Worm (Caenorhabditis elegans) whole organism, young adult: ENCODE data around the gene pdi-1.

Source experiments
- B0019.2 ChIP-seq: fragments of 200-800 bp; sonication (Bioruptor generic); conservative IDR thresholded peaks from 2 replicates; pipeline ENCODE4 v1.3.6; 2022; ENCODE audit warnings: missing genetic modification reagents, missing genetic modification characterization, missing compliant biosample characterization
- C06A6.2 ChIP-seq: fragments of 200-800 bp; sonication (Bioruptor generic); conservative IDR thresholded peaks from 2 replicates; pipeline ENCODE4 v1.3.6; 2022; ENCODE audit warnings: missing genetic modification characterization, missing compliant biosample characterization
- C17E4.6 ChIP-seq: fragments of 200-800 bp; sonication (Bioruptor generic); IDR thresholded peaks from 2 replicates; pipeline ENCODE4 v1.3.6; 2022; ENCODE audit warnings: missing genetic modification reagents, missing genetic modification characterization, missing compliant biosample characterization
- D2030.7 ChIP-seq: fragments of 200-800 bp; sonication (Bioruptor generic); IDR thresholded peaks from 2 replicates; pipeline ENCODE4 v1.3.6; 2022; ENCODE audit warnings: missing genetic modification reagents, missing genetic modification characterization, missing compliant biosample characterization
- F10E7.11 ChIP-seq: sonication (generic microtip); optimal IDR thresholded peaks from 2 replicates; lab custom pipeline; 2017; ENCODE audit warnings: mild to moderate bottlenecking, missing genetic modification characterization, moderate library complexity, missing compliant biosample characterization
- F52B5.7 ChIP-seq: sonication (generic microtip); optimal IDR thresholded peaks from 2 replicates; lab custom pipeline; 2016; ENCODE audit warnings: mild to moderate bottlenecking, missing genetic modification characterization, missing compliant biosample characterization
- K12H6.12 ChIP-seq: fragments of 200-800 bp; sonication (Bioruptor generic); optimal IDR thresholded peaks from 2 replicates; lab custom pipeline; 2018; ENCODE audit warnings: mild to moderate bottlenecking, missing genetic modification characterization, missing compliant biosample characterization
- T26A5.8 ChIP-seq: sonication (generic microtip); optimal IDR thresholded peaks from 2 replicates; lab custom pipeline; 2016; ENCODE audit warnings: missing genetic modification characterization, missing compliant biosample characterization
- Y53F4B.3 ChIP-seq: fragments of 200-800 bp; sonication (Bioruptor generic); IDR thresholded peaks from 2 replicates; pipeline ENCODE4 v1.3.6; 2022; ENCODE audit warnings: missing genetic modification reagents, missing genetic modification characterization, missing compliant biosample characterization
- Y79H2A.3 ChIP-seq: fragments of 200-800 bp; sonication (Bioruptor generic); conservative IDR thresholded peaks from 2 replicates; pipeline ENCODE4 v1.3.6; 2022; ENCODE audit warnings: missing genetic modification reagents, missing genetic modification characterization, missing compliant biosample characterization
- akir-1 ChIP-seq: fragments of 200-800 bp; sonication (Bioruptor generic); optimal IDR thresholded peaks from 2 replicates; lab custom pipeline; 2018; ENCODE audit warnings: mild to moderate bottlenecking, missing genetic modification characterization, moderate library complexity, missing compliant biosample characterization
- attf-3 ChIP-seq: fragments of 200-800 bp; sonication (Bioruptor generic); conservative IDR thresholded peaks from 2 replicates; pipeline ENCODE4 v1.3.6; 2022; ENCODE audit warnings: missing genetic modification reagents, missing genetic modification characterization, missing compliant biosample characterization
- attf-5 ChIP-seq: fragments of 200-800 bp; sonication (Bioruptor generic); optimal IDR thresholded peaks from 2 replicates; lab custom pipeline; 2018; ENCODE audit warnings: mild to moderate bottlenecking, missing genetic modification characterization, missing compliant biosample characterization
- attf-6 ChIP-seq: fragments of 200-800 bp; sonication (Bioruptor generic); IDR thresholded peaks from 2 replicates; pipeline ENCODE4 v1.3.6; 2022; ENCODE audit warnings: missing genetic modification reagents, missing genetic modification characterization, missing compliant biosample characterization
- bed-2 ChIP-seq: fragments of 200-800 bp; sonication (Bioruptor generic); IDR thresholded peaks from 2 replicates; pipeline ENCODE4 v1.3.6; 2022; ENCODE audit warnings: missing genetic modification reagents, missing genetic modification characterization, missing compliant biosample characterization
- ccch-3 ChIP-seq: fragments of 200-800 bp; sonication (Bioruptor generic); optimal IDR thresholded peaks from 2 replicates; lab custom pipeline; 2018; ENCODE audit warnings: mild to moderate bottlenecking, missing genetic modification characterization, missing compliant biosample characterization
- chd-7 ChIP-seq: sonication (generic microtip); optimal IDR thresholded peaks from 2 replicates; lab custom pipeline; 2016; ENCODE audit warnings: mild to moderate bottlenecking, missing genetic modification characterization, moderate library complexity, missing compliant biosample characterization
- dpff-1 ChIP-seq: sonication (generic microtip); optimal IDR thresholded peaks from 2 replicates; lab custom pipeline; 2017; ENCODE audit warnings: mild to moderate bottlenecking, missing genetic modification characterization, missing compliant biosample characterization
- efl-1 ChIP-seq: fragments of 150-350 bp; optimal IDR thresholded peaks from 2 replicates; lab custom pipeline; 2014; ENCODE audit warnings: missing biosample characterization, missing genetic modification reagents, missing genetic modification characterization
- egl-18 ChIP-seq: fragments of 200-800 bp; sonication (Bioruptor generic); IDR thresholded peaks from 2 replicates; pipeline ENCODE4 v1.3.6; 2022; ENCODE audit warnings: missing genetic modification reagents, missing genetic modification characterization, missing compliant biosample characterization
- egl-44 ChIP-seq: fragments of 200-800 bp; sonication (Bioruptor generic); IDR thresholded peaks from 2 replicates; pipeline ENCODE4 v1.3.6; 2022; ENCODE audit warnings: missing genetic modification reagents, missing genetic modification characterization, missing compliant biosample characterization
- ekl-4 ChIP-seq: fragments of 200-800 bp; sonication (Bioruptor generic); IDR thresholded peaks from 2 replicates; pipeline ENCODE4 v1.3.6; 2022; ENCODE audit warnings: missing genetic modification reagents, missing genetic modification characterization, missing compliant biosample characterization
- fkh-3 ChIP-seq: sonication (generic microtip); optimal IDR thresholded peaks from 2 replicates; lab custom pipeline; 2016; ENCODE audit warnings: mild to moderate bottlenecking, missing genetic modification characterization, missing compliant biosample characterization
- hlh-12 ChIP-seq: sonication (generic microtip); optimal IDR thresholded peaks from 2 replicates; lab custom pipeline; 2016; ENCODE audit warnings: missing genetic modification characterization, missing compliant biosample characterization
- lag-1 ChIP-seq: fragments of 200-800 bp; sonication (Bioruptor generic); IDR thresholded peaks from 2 replicates; pipeline ENCODE4 v1.3.6; 2022; ENCODE audit warnings: missing genetic modification reagents, missing genetic modification characterization, missing compliant biosample characterization
- let-526 ChIP-seq: fragments of 200-800 bp; sonication (Bioruptor generic); IDR thresholded peaks from 2 replicates; pipeline ENCODE4 v1.3.6; 2022; ENCODE audit warnings: missing genetic modification reagents, missing genetic modification characterization, missing compliant biosample characterization
- lin-35 ChIP-seq, 3 experiments: fragments of 150-350 bp in 2 of 3; sonication (generic microtip) in 1 of 3; optimal IDR thresholded peaks; 2 replicates each; lab custom pipeline; 2014 to 2018; ENCODE audit warnings: missing biosample characterization in 3 of 3, missing genetic modification characterization in 3 of 3, missing genetic modification reagents in 3 of 3
- lin-40 ChIP-seq: sonication (generic microtip); optimal IDR thresholded peaks from 2 replicates; lab custom pipeline; 2016; ENCODE audit warnings: missing genetic modification characterization, mild to moderate bottlenecking, missing compliant biosample characterization, missing genotype, missing genetic modification reagents
- lir-1 ChIP-seq: fragments of 200-800 bp; sonication (Bioruptor generic); conservative IDR thresholded peaks from 2 replicates; pipeline ENCODE4 v1.3.6; 2022; ENCODE audit warnings: missing genetic modification reagents, missing genetic modification characterization, missing compliant biosample characterization
- lsl-1 ChIP-seq: fragments of 200-800 bp; sonication (Bioruptor generic); optimal IDR thresholded peaks from 2 replicates; lab custom pipeline; 2018; ENCODE audit warnings: mild to moderate bottlenecking, missing genetic modification characterization, moderate library complexity, missing compliant biosample characterization
- madf-6 ChIP-seq: fragments of 200-800 bp; sonication (Bioruptor generic); IDR thresholded peaks from 2 replicates; pipeline ENCODE4 v1.3.6; 2022; ENCODE audit warnings: missing genetic modification reagents, missing genetic modification characterization, missing compliant biosample characterization
- mcd-1 ChIP-seq: fragments of 200-800 bp; sonication (Bioruptor generic); IDR thresholded peaks from 2 replicates; pipeline ENCODE4 v1.3.6; 2022; ENCODE audit warnings: missing genetic modification reagents, missing genetic modification characterization, missing compliant biosample characterization
- mes-4 ChIP-seq: sonication (generic microtip); optimal IDR thresholded peaks from 2 replicates; lab custom pipeline; 2016; ENCODE audit warnings: missing genotype, missing genetic modification characterization, missing compliant biosample characterization
- mxl-1 ChIP-seq: sonication (generic microtip); optimal IDR thresholded peaks from 2 replicates; lab custom pipeline; 2016; ENCODE audit warnings: missing genetic modification characterization, missing compliant biosample characterization
- nfya-1 ChIP-seq: sonication (generic microtip); optimal IDR thresholded peaks from 2 replicates; lab custom pipeline; 2017; ENCODE audit warnings: antibody characterized with exemption, missing compliant biosample characterization, missing genetic modification characterization, borderline replicate concordance; ENCODE audit not compliant: insufficient read depth
- nfya-2 ChIP-seq: fragments of 200-800 bp; sonication (Bioruptor generic); IDR thresholded peaks from 2 replicates; pipeline ENCODE4 v1.3.6; 2022; ENCODE audit warnings: missing genetic modification reagents, missing genetic modification characterization, missing compliant biosample characterization
- nfyb-1 ChIP-seq: fragments of 200-800 bp; sonication (Bioruptor generic); IDR thresholded peaks from 2 replicates; pipeline ENCODE4 v1.3.6; 2022; ENCODE audit warnings: missing genetic modification reagents, missing genetic modification characterization, missing compliant biosample characterization
- repo-1 ChIP-seq: sonication (generic microtip); optimal IDR thresholded peaks from 2 replicates; lab custom pipeline; 2017; ENCODE audit warnings: mild to moderate bottlenecking, missing genetic modification characterization, missing compliant biosample characterization
- rpc-1 ChIP-seq, 2 experiments: fragments of 150-350 bp in 1 of 2; sonication (generic microtip) in 1 of 2; optimal IDR thresholded peaks; 2 replicates each; lab custom pipeline; 2014 to 2018; ENCODE audit warnings: missing biosample characterization in 1 of 2, missing genetic modification characterization in 1 of 2, missing genetic modification reagents in 1 of 2, missing genotype in 1 of 2
- sea-2 ChIP-seq: fragments of 200-800 bp; sonication (Bioruptor generic); IDR thresholded peaks from 2 replicates; pipeline ENCODE4 v1.3.6; 2022; ENCODE audit warnings: missing genetic modification characterization, missing compliant biosample characterization
- snpc-4 ChIP-seq, 5 experiments: fragments of 150-350 bp in 1 of 5; sonication (generic microtip) in 4 of 5; optimal IDR thresholded peaks; 2 replicates each; lab custom pipeline; 2014 to 2018; ENCODE audit warnings: missing genetic modification characterization in 5 of 5, missing biosample characterization in 3 of 5, antibody characterized with exemption in 2 of 5, mild to moderate bottlenecking in 2 of 5, missing compliant biosample characterization in 2 of 5, missing genotype in 2 of 5, moderate library complexity in 2 of 5, missing genetic modification reagents in 1 of 5
- tbp1 ChIP-seq: fragments of 200-800 bp; sonication (Bioruptor generic); optimal IDR thresholded peaks from 2 replicates; lab custom pipeline; 2018; ENCODE audit warnings: mild to moderate bottlenecking, missing genetic modification characterization, missing compliant biosample characterization
- unc-130 ChIP-seq: sonication (generic microtip); optimal IDR thresholded peaks from 2 replicates; lab custom pipeline; 2016; ENCODE audit warnings: missing genetic modification reagents, missing genetic modification characterization, missing compliant biosample characterization
- zfh-2 ChIP-seq: fragments of 200-800 bp; sonication (Bioruptor generic); conservative IDR thresholded peaks from 2 replicates; pipeline ENCODE4 v1.3.6; 2022; ENCODE audit warnings: missing genetic modification reagents, missing genetic modification characterization, missing compliant biosample characterization
- ztf-18 ChIP-seq: sonication (generic microtip); optimal IDR thresholded peaks from 2 replicates; lab custom pipeline; 2016; ENCODE audit warnings: missing genotype, mild to moderate bottlenecking, missing genetic modification characterization, missing compliant biosample characterization
- ztf-22 ChIP-seq: fragments of 200-800 bp; sonication (Bioruptor generic); optimal IDR thresholded peaks from 2 replicates; lab custom pipeline; 2018; ENCODE audit warnings: mild to moderate bottlenecking, missing genetic modification characterization, moderate library complexity, missing compliant biosample characterization
- ztf-28 ChIP-seq: fragments of 200-800 bp; sonication (Bioruptor generic); IDR thresholded peaks from 2 replicates; pipeline ENCODE4 v1.3.6; 2022; ENCODE audit warnings: missing genetic modification reagents, missing genetic modification characterization, missing compliant biosample characterization
- ztf-3 ChIP-seq: fragments of 200-800 bp; sonication (Bioruptor generic); optimal IDR thresholded peaks from 2 replicates; lab custom pipeline; 2018; ENCODE audit warnings: mild to moderate bottlenecking, missing genetic modification characterization, missing compliant biosample characterization
- ztf-6 ChIP-seq: fragments of 200-800 bp; sonication (Bioruptor generic); IDR thresholded peaks from 2 replicates; pipeline ENCODE4 v1.3.6; 2022; ENCODE audit warnings: missing genetic modification reagents, missing genetic modification characterization, missing compliant biosample characterization

Gene pdi-1

DNA sequence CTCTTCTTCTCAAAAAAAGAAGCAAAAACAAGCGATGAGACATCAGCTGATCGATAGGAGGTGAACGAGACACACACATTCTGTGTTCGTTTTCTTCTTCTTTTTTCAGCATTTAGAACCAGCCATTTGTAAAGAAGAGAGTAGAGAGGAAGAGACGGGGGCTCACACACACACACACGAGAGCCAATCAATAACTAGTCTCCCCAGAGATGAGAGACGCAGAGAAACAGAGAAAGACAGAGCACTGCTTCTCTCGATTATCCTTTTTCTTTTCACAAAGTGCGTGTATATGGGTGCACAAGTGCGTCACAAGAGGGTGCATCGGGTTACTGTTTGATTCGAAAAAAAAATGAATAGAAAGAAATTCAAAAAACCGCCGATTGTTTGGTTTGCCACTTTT lies 23.9 kb downstream of the pdi-1 start (continued):
- peak; percentile 25 for TF ChIP-seq attf-5
- no peak for TF ChIP-seq C17E4.6 (GFP tag; lab: Robert Waterston, UW)
- no peak for TF ChIP-seq mes-4
- TF ChIP-seq attf-3 = no peak
- TF ChIP-seq F10E7.11 (tag; lab: Kevin White, UChicago) = no peak
- TF ChIP-seq sea-2 (GFP tag; lab: Robert Waterston, UW) = no peak
- peak in 1 of 3 experiments; percentile 59 for TF ChIP-seq lin-35 (GFP tag; optimal IDR thresholded peaks at IDR 0.05; lab: Kevin White, UChicago)
- no peak for TF ChIP-seq ztf-18
- no peak for TF ChIP-seq hlh-12 (tag; lab: Kevin White, UChicago)
- no peak for TF ChIP-seq ztf-6
- no peak for TF ChIP-seq ccch-3
- no peak for TF ChIP-seq madf-6 (GFP tag; lab: Robert Waterston, UW)
- no peak for TF ChIP-seq ztf-22
- no peak for TF ChIP-seq rpc-1 (optimal IDR thresholded peaks at IDR 0.05; lab: Kevin White, UChicago)
- no peak for TF ChIP-seq rpc-1 (tag; optimal IDR thresholded peaks at IDR 0.05; lab: Kevin White, UChicago)
- no peak for TF ChIP-seq Y53F4B.3 (GFP tag; lab: Robert Waterston, UW)
- no peak for TF ChIP-seq nfya-2 (GFP tag; lab: Robert Waterston, UW)
- TF ChIP-seq lag-1 (GFP tag; lab: Robert Waterston, UW) = no peak
- TF ChIP-seq snpc-4 (GFP tag; optimal IDR thresholded peaks at IDR 0.05; lab: Kevin White, UChicago) = no peak
- no peak for TF ChIP-seq snpc-4 (tag; optimal IDR thresholded peaks at IDR 0.05; lab: Kevin White, UChicago)
- no peak for TF ChIP-seq egl-18
- no peak for TF ChIP-seq mxl-1 (tag; lab: Kevin White, UChicago)
- TF ChIP-seq B0019.2 (GFP tag; lab: Robert Waterston, UW) = no peak
- TF ChIP-seq ztf-28 (GFP tag; lab: Robert Waterston, UW) = no peak
- no peak for TF ChIP-seq bed-2 (GFP tag; lab: Robert Waterston, UW)
- no peak for TF ChIP-seq T26A5.8
- TF ChIP-seq dpff-1 (tag; lab: Kevin White, UChicago) = no peak
- no peak for TF ChIP-seq nfya-1 (tag; lab: Kevin White, UChicago)
- no peak for TF ChIP-seq fkh-3 (tag; lab: Kevin White, UChicago)
- peak; percentile 82 for TF ChIP-seq K12H6.12 (tag; lab: Kevin White, UChicago)
- TF ChIP-seq akir-1 (GFP tag; lab: Kevin White, UChicago) = no peak
- TF ChIP-seq ekl-4 (GFP tag; lab: Robert Waterston, UW) = no peak
- TF ChIP-seq mcd-1 (GFP tag; lab: Robert Waterston, UW) = peak; percentile 44
- peak; percentile 70 for TF ChIP-seq lin-40
- no peak for TF ChIP-seq lir-1 (GFP tag; lab: Robert Waterston, UW)
- no peak for TF ChIP-seq repo-1 (tag; lab: Kevin White, UChicago)
- no peak for TF ChIP-seq attf-6 (GFP tag; lab: Robert Waterston, UW)
- no peak for TF ChIP-seq chd-7 (tag; lab: Kevin White, UChicago)
- no peak for TF ChIP-seq unc-130 (GFP tag; lab: Kevin White, UChicago)
- TF ChIP-seq egl-44 (GFP tag; lab: Robert Waterston, UW) = no peak
- TF ChIP-seq C06A6.2 (GFP tag; lab: Robert Waterston, UW) = 0 out of 2 replicates have a peak, but pooled peaks have one; percentile 33
- TF ChIP-seq let-526 (GFP tag; lab: Robert Waterston, UW) = no peak
- no peak for TF ChIP-seq efl-1 (GFP tag; lab: Kevin White, UChicago)
- TF ChIP-seq nfyb-1 (GFP tag; lab: Robert Waterston, UW) = peak; percentile 66; the same call in 1 of the 2 replicates
- no peak for TF ChIP-seq Y79H2A.3 (GFP tag; lab: Robert Waterston, UW)
- no peak for TF ChIP-seq tbp1 (GFP tag; lab: Kevin White, UChicago)
- TF ChIP-seq lsl-1 (GFP tag; lab: Kevin White, UChicago) = no peak
- TF ChIP-seq F52B5.7 (tag; lab: Kevin White, UChicago) = no peak
- peak; percentile 49; the same call in 1 of the 2 replicates for TF ChIP-seq zfh-2 (GFP tag; lab: Robert Waterston, UW)
- TF ChIP-seq D2030.7 (GFP tag; lab: Robert Waterston, UW) = no peak
- no peak for TF ChIP-seq ztf-3 (GFP tag; lab: Kevin White, UChicago)
